Worm (Caenorhabditis elegans) whole organism, mixed stage, embryonic: ENCODE data around the gene sto-2.

Experiments
- blmp-1 ChIP-seq: fragments of 150-350 bp; optimal IDR thresholded peaks from 2 replicates; lab custom pipeline; 2014; ENCODE audit warnings: missing biosample characterization, missing genetic modification characterization
- ceh-39 ChIP-seq: fragments of 150-350 bp; optimal IDR thresholded peaks from 2 replicates; lab custom pipeline; 2014; ENCODE audit warnings: missing biosample characterization, missing genetic modification characterization
- ces-1 ChIP-seq: fragments of 150-350 bp; optimal IDR thresholded peaks from 2 replicates; lab custom pipeline; 2014; ENCODE audit warnings: missing biosample characterization, missing genetic modification reagents, missing genetic modification characterization
- elt-1 ChIP-seq: sonication (generic microtip); optimal IDR thresholded peaks from 2 replicates; lab custom pipeline; 2017; ENCODE audit warnings: missing genetic modification characterization, mild to moderate bottlenecking, missing compliant biosample characterization, antibody characterized with exemption, moderate library complexity, borderline replicate concordance; ENCODE audit not compliant: insufficient read depth
- elt-3 ChIP-seq: fragments of 150-350 bp; optimal IDR thresholded peaks from 2 replicates; lab custom pipeline; 2014; ENCODE audit warnings: missing biosample characterization, missing genetic modification characterization
- lin-13 ChIP-seq: fragments of 150-350 bp; optimal IDR thresholded peaks from 2 replicates; lab custom pipeline; 2014; ENCODE audit warnings: missing biosample characterization, missing genetic modification characterization
- lin-32 ChIP-seq: fragments of 200-800 bp; sonication (Bioruptor generic); optimal IDR thresholded peaks from 2 replicates; lab custom pipeline; 2018; ENCODE audit warnings: mild to moderate bottlenecking, missing genetic modification characterization, missing compliant biosample characterization
- mab-5 ChIP-seq: fragments of 150-350 bp; optimal IDR thresholded peaks from 2 replicates; lab custom pipeline; 2014; ENCODE audit warnings: missing biosample characterization, missing genetic modification characterization
- nhr-12 ChIP-seq: fragments of 150-350 bp; optimal IDR thresholded peaks from 2 replicates; lab custom pipeline; 2014; ENCODE audit warnings: missing biosample characterization, missing genetic modification characterization
- nhr-237 ChIP-seq: fragments of 150-350 bp; optimal IDR thresholded peaks from 2 replicates; lab custom pipeline; 2014; ENCODE audit warnings: missing biosample characterization, missing genetic modification characterization
- nhr-28 ChIP-seq: fragments of 150-350 bp; optimal IDR thresholded peaks from 2 replicates; lab custom pipeline; 2014; ENCODE audit warnings: missing biosample characterization, missing genetic modification characterization
- sptf-1 ChIP-seq: sonication (generic microtip); optimal IDR thresholded peaks from 2 replicates; lab custom pipeline; 2017; ENCODE audit warnings: mild to moderate bottlenecking, missing genetic modification characterization, moderate library complexity, missing compliant biosample characterization
- unc-120 ChIP-seq: sonication (generic microtip); optimal IDR thresholded peaks from 2 replicates; lab custom pipeline; 2017; ENCODE audit warnings: missing genetic modification characterization, missing compliant biosample characterization; ENCODE audit not compliant: poor library complexity, severe bottlenecking

- TF ChIP-seq elt-3 (no peak), unc-120 (tag; lab: Kevin White, UChicago) (peak; percentile 84), lin-32 (GFP tag; lab: Kevin White, UChicago) (peak; percentile 72), sptf-1 (peak; percentile 83), nhr-237 (tag; lab: Kevin White, UChicago) (no peak), ces-1 (GFP tag; lab: Kevin White, UChicago) (no peak), nhr-28 (tag; lab: Kevin White, UChicago) (no peak), lin-13 (no peak), elt-1 (no peak), blmp-1 (no peak), ceh-39 (tag; lab: Kevin White, UChicago) (no peak), nhr-12 (tag; lab: Kevin White, UChicago) (no peak), mab-5 (tag; lab: Kevin White, UChicago) (no peak)
Measured at ce11 chrX:5319214-5319838, 3.9 kb downstream of the sto-2 start.
